Fruit fly (Drosophila melanogaster) whole organism, embryonic: ENCODE data around the gene Npc2g.

Source experiments
- BEAF-32 ChIP-seq: fragments of 200-800 bp; sonication (Bioruptor generic); optimal IDR thresholded peaks from 3 replicates; lab custom pipeline; 2017; ENCODE audit warnings: missing biosample characterization, missing genetic modification characterization, mild to moderate bottlenecking, moderate library complexity, missing genetic modification reagents
- BtbVII ChIP-seq: fragments of 200-800 bp; sonication (Bioruptor generic); optimal IDR thresholded peaks from 3 replicates; lab custom pipeline; 2017; ENCODE audit warnings: missing biosample characterization, mild to moderate bottlenecking, missing genetic modification characterization
- CG10979 ChIP-seq: fragments of 200-800 bp; sonication (Bioruptor generic); optimal IDR thresholded peaks from 2 replicates; lab custom pipeline; 2018; ENCODE audit warnings: missing biosample characterization, mild to moderate bottlenecking, missing genetic modification characterization, moderate library complexity
- CG11695 ChIP-seq: fragments of 200-800 bp; sonication (Bioruptor generic); IDR thresholded peaks from 3 replicates; pipeline ENCODE4 v1.3.6; 2022; ENCODE audit warnings: missing biosample characterization, missing genetic modification characterization
- CG13296 ChIP-seq: fragments of 200-800 bp; sonication (Bioruptor generic); optimal IDR thresholded peaks from 3 replicates; lab custom pipeline; 2018; ENCODE audit warnings: missing biosample characterization, mild to moderate bottlenecking, missing genetic modification characterization
- CG15479 ChIP-seq: fragments of 200-800 bp; sonication (Bioruptor generic); optimal IDR thresholded peaks from 3 replicates; lab custom pipeline; 2019; ENCODE audit warnings: missing biosample characterization, mild to moderate bottlenecking, missing genetic modification characterization, moderate library complexity
- CG16813 ChIP-seq: fragments of 200-800 bp; sonication (Bioruptor generic); IDR thresholded peaks from 3 replicates; pipeline ENCODE4 v1.3.6; 2022; ENCODE audit warnings: missing biosample characterization, missing genetic modification characterization; ENCODE audit not compliant: partially characterized antibody
- CG16815 ChIP-seq: fragments of 200-800 bp; sonication (Bioruptor generic); optimal IDR thresholded peaks from 3 replicates; lab custom pipeline; 2017; ENCODE audit warnings: missing biosample characterization, mild to moderate bottlenecking, missing genetic modification characterization
- CG17361 ChIP-seq: fragments of 200-800 bp; sonication (Bioruptor generic); IDR thresholded peaks from 3 replicates; pipeline ENCODE4 v1.3.6; 2022; ENCODE audit warnings: missing biosample characterization, missing genetic modification characterization
- CG2129 ChIP-seq: fragments of 200-800 bp; sonication (Bioruptor generic); IDR thresholded peaks from 2 replicates; pipeline ENCODE4 v1.3.6; 2022; ENCODE audit warnings: missing biosample characterization, missing genetic modification characterization; ENCODE audit not compliant: partially characterized antibody
- CG31388 ChIP-seq: fragments of 200-800 bp; sonication (Bioruptor generic); optimal IDR thresholded peaks from 2 replicates; lab custom pipeline; 2016; ENCODE audit warnings: missing biosample characterization, missing genetic modification characterization
- CG34376 ChIP-seq: fragments of 200-800 bp; sonication (Bioruptor generic); optimal IDR thresholded peaks from 2 replicates; lab custom pipeline; 2018; ENCODE audit warnings: missing biosample characterization, mild to moderate bottlenecking, missing genetic modification characterization
- CG3726 ChIP-seq: fragments of 200-800 bp; sonication (Bioruptor generic); IDR thresholded peaks from 3 replicates; pipeline ENCODE4, ENCODE4 v1.3.6; 2022; ENCODE audit warnings: missing biosample characterization, missing genetic modification characterization
- CG3838 ChIP-seq: fragments of 200-800 bp; sonication (Bioruptor generic); optimal IDR thresholded peaks from 3 replicates; lab custom pipeline; 2016; ENCODE audit warnings: missing biosample characterization, missing genetic modification characterization
- CG6654 ChIP-seq: fragments of 200-800 bp; sonication (Bioruptor generic); optimal IDR thresholded peaks from 2 replicates; lab custom pipeline; 2017; ENCODE audit warnings: missing biosample characterization, mild to moderate bottlenecking, missing genetic modification characterization
- CG6765 ChIP-seq: fragments of 200-800 bp; sonication (Bioruptor generic); optimal IDR thresholded peaks from 3 replicates; lab custom pipeline; 2017; ENCODE audit warnings: missing biosample characterization, mild to moderate bottlenecking, missing genetic modification characterization
- CG6854 ChIP-seq: fragments of 200-800 bp; sonication (Bioruptor generic); optimal IDR thresholded peaks from 3 replicates; lab custom pipeline; 2017; ENCODE audit warnings: missing biosample characterization, mild to moderate bottlenecking, missing genetic modification characterization
- CG7372 ChIP-seq: fragments of 200-800 bp; sonication (Bioruptor generic); IDR thresholded peaks from 2 replicates; pipeline ENCODE4 v1.3.6; 2022; ENCODE audit warnings: missing biosample characterization, missing genetic modification characterization
- CG7839 ChIP-seq: fragments of 200-800 bp; sonication (Bioruptor generic); optimal IDR thresholded peaks from 3 replicates; lab custom pipeline; 2018; ENCODE audit warnings: missing biosample characterization, mild to moderate bottlenecking, missing genetic modification characterization, moderate library complexity
- CG8281 ChIP-seq: fragments of 200-800 bp; sonication (Bioruptor generic); optimal IDR thresholded peaks from 2 replicates; lab custom pipeline; 2018; ENCODE audit warnings: missing biosample characterization, mild to moderate bottlenecking, missing genetic modification characterization, moderate library complexity
- CG8924 ChIP-seq: fragments of 200-800 bp; optimal IDR thresholded peaks from 3 replicates; lab custom pipeline; 2019; ENCODE audit warnings: missing biosample characterization, mild to moderate bottlenecking, missing genetic modification characterization, moderate library complexity
- CG9215 ChIP-seq: fragments of 200-800 bp; sonication (Bioruptor generic); IDR thresholded peaks from 2 replicates; pipeline ENCODE4 v1.3.6; 2022; ENCODE audit warnings: missing biosample characterization, missing genetic modification characterization
- CG9797 ChIP-seq: fragments of 200-800 bp; sonication (Bioruptor generic); optimal IDR thresholded peaks from 3 replicates; lab custom pipeline; 2018; ENCODE audit warnings: missing biosample characterization, mild to moderate bottlenecking, missing genetic modification characterization
- Drgx ChIP-seq: fragments of 200-800 bp; sonication (Bioruptor generic); IDR thresholded peaks from 2 replicates; pipeline ENCODE4 v1.3.6; 2022; ENCODE audit warnings: missing biosample characterization, missing genetic modification characterization
- Ets65A ChIP-seq: fragments of 200-800 bp; sonication (Bioruptor generic); peaks from one replicate; lab custom pipeline; 2016; ENCODE audit warnings: missing biosample characterization, missing genetic modification characterization
- Gug ChIP-seq: fragments of 200-800 bp; sonication (Bioruptor generic); IDR thresholded peaks from 4 replicates; pipeline ENCODE4 v1.3.6; 2022; ENCODE audit warnings: missing biosample characterization, missing genetic modification characterization
- NK7.1 ChIP-seq: fragments of 200-800 bp; sonication (Bioruptor generic); optimal IDR thresholded peaks from 3 replicates; lab custom pipeline; 2016; ENCODE audit warnings: missing biosample characterization, missing genetic modification characterization
- Pdp1 ChIP-seq, 2 experiments: fragments of 200-800 bp; sonication (Bioruptor generic); optimal IDR thresholded peaks; 3 replicates each; lab custom pipeline; 2016; ENCODE audit warnings: missing biosample characterization in 2 of 2, missing genetic modification characterization in 2 of 2, mild to moderate bottlenecking in 1 of 2, moderate library complexity in 1 of 2
- Scr ChIP-seq: fragments of 200-800 bp; sonication (Bioruptor generic); IDR thresholded peaks from 2 replicates; pipeline ENCODE4 v1.3.6; 2022; ENCODE audit warnings: missing biosample characterization, missing genetic modification characterization; ENCODE audit not compliant: partially characterized antibody
- Tbp ChIP-seq: fragments of >200 bp; optimal IDR thresholded peaks from 2 replicates; lab custom pipeline; 2018; ENCODE audit warnings: missing biosample characterization, missing genetic modification characterization
- abd-A ChIP-seq: fragments of 200-800 bp; sonication (Bioruptor generic); optimal IDR thresholded peaks from 3 replicates; lab custom pipeline; 2019; ENCODE audit warnings: missing biosample characterization, mild to moderate bottlenecking, missing genetic modification characterization, moderate library complexity
- ase ChIP-seq: fragments of 200-800 bp; sonication (Bioruptor generic); IDR thresholded peaks from 3 replicates; pipeline ENCODE4 v1.3.6; 2022; ENCODE audit warnings: missing biosample characterization, missing genetic modification characterization
- bbx ChIP-seq: fragments of 200-800 bp; sonication (Bioruptor generic); IDR thresholded peaks from 2 replicates; pipeline ENCODE4 v1.3.6; 2022; ENCODE audit warnings: missing biosample characterization, missing genetic modification characterization; ENCODE audit not compliant: partially characterized antibody
- crol ChIP-seq: fragments of 200-800 bp; sonication (Bioruptor generic); IDR thresholded peaks from 2 replicates; pipeline ENCODE4 v1.3.6; 2022; ENCODE audit warnings: missing biosample characterization, missing genetic modification characterization
- dm ChIP-seq: fragments of 200-800 bp; sonication (Bioruptor generic); optimal IDR thresholded peaks from 3 replicates; lab custom pipeline; 2016; ENCODE audit warnings: missing biosample characterization, missing genetic modification characterization
- gcm ChIP-seq: fragments of 200-800 bp; sonication (Bioruptor generic); optimal IDR thresholded peaks from 2 replicates; lab custom pipeline; 2019; ENCODE audit warnings: missing biosample characterization, mild to moderate bottlenecking, missing genetic modification characterization, moderate library complexity
- sens ChIP-seq: fragments of 200-800 bp; sonication (Bioruptor generic); peaks from one replicate; lab custom pipeline; 2016; ENCODE audit warnings: missing biosample characterization, missing genetic modification characterization
- ssp ChIP-seq: fragments of 200-800 bp; sonication (Bioruptor generic); IDR thresholded peaks from 2 replicates; pipeline ENCODE4 v1.3.6; 2022; ENCODE audit warnings: missing biosample characterization, missing genetic modification characterization
- stwl ChIP-seq: fragments of 200-800 bp; sonication (Bioruptor generic); optimal IDR thresholded peaks from 3 replicates; lab custom pipeline; 2018; ENCODE audit warnings: missing biosample characterization, mild to moderate bottlenecking, missing genetic modification characterization, moderate library complexity
- sug ChIP-seq: fragments of 200-800 bp; optimal IDR thresholded peaks from 2 replicates; lab custom pipeline; 2019; ENCODE audit warnings: missing biosample characterization, mild to moderate bottlenecking, missing genetic modification characterization, moderate library complexity
- tap ChIP-seq: fragments of 200-800 bp; optimal IDR thresholded peaks from 3 replicates; lab custom pipeline; 2019; ENCODE audit warnings: missing biosample characterization, mild to moderate bottlenecking, missing genetic modification characterization, moderate library complexity
- trem ChIP-seq: fragments of 200-800 bp; optimal IDR thresholded peaks from 3 replicates; lab custom pipeline; 2019; ENCODE audit warnings: missing biosample characterization, mild to moderate bottlenecking, missing genetic modification characterization, moderate library complexity
- ttk ChIP-seq: fragments of 200-800 bp; sonication (Bioruptor generic); IDR thresholded peaks from 2 replicates; pipeline ENCODE4 v2.1.2; 2022; ENCODE audit warnings: missing biosample characterization, missing genetic modification characterization
- yki ChIP-seq: fragments of >200 bp; optimal IDR thresholded peaks from 3 replicates; lab custom pipeline; 2018

Npc2g gene

DNA sequence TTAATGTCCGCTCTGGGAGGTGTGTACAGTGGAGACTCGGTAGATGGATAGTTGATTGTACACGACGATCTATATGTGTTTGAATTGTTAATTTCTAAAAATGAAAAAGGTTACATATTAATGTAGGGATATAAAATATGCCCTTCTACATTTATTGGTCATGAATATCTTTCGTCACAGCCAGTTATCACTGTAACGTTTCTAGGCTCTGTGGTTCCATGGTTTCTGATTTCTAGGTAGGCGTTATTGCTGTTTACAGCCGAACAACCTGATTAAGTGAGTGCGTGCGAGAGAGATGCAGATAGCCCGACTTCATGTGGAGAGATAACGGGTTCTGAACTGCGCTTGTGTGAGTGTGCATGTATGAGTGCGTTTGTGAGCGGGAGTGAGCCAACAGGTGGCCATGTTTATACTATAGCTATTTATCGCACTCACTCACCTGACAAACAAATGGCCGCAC is 36.6 kb upstream of the Npc2g start (continued):
- TF ChIP-seq ttk (peak; percentile 91), ase (GFP tag; lab: Robert Waterston, UW) (peak; percentile 89), CG11695 (GFP tag; lab: Robert Waterston, UW) (peak; percentile 94), BEAF-32 (GFP tag; lab: Kevin White, UChicago) (no peak), CG16815 (GFP tag; lab: Kevin White, UChicago) (peak; percentile 95), yki (no peak), CG16813 (GFP tag; lab: Robert Waterston, UW) (no peak), Tbp (no peak), CG7372 (GFP tag; lab: Robert Waterston, UW) (peak; percentile 93), CG6854 (GFP tag; lab: Kevin White, UChicago) (peak; percentile 70), NK7.1 (peak; percentile 86), stwl (tag; lab: Kevin White, UChicago) (no peak), CG9215 (GFP tag; lab: Robert Waterston, UW) (peak; percentile 91), CG6765 (GFP tag; lab: Kevin White, UChicago) (peak; percentile 66), CG31388 (peak; percentile 89), CG7839 (peak; percentile 96), CG34376 (GFP tag; lab: Kevin White, UChicago) (peak; percentile 87), CG9797 (GFP tag; lab: Kevin White, UChicago) (peak; percentile 17), BtbVII (GFP tag; lab: Kevin White, UChicago) (peak; percentile 86), crol (GFP tag; lab: Robert Waterston, UW) (peak; percentile 53), sens (GFP tag; lab: Kevin White, UChicago) (peak; percentile 99), abd-A (tag; lab: Kevin White, UChicago) (peak; percentile 85), Scr (GFP tag; lab: Robert Waterston, UW) (peak; percentile 31; the same call in 1 of the 2 replicates), CG8924 (tag; lab: Kevin White, UChicago) (peak; percentile 95), trem (peak; percentile 90), CG3726 (peak; percentile 89), CG6654 (peak; percentile 73), CG17361 (GFP tag; lab: Robert Waterston, UW) (peak; percentile 96), tap (tag; lab: Kevin White, UChicago) (peak; percentile 93), CG3838 (GFP tag; lab: Kevin White, UChicago) (peak; percentile 66), Gug (GFP tag; lab: Robert Waterston, UW) (peak; percentile 95), CG10979 (tag; lab: Kevin White, UChicago) (peak; percentile 94), dm (GFP tag; lab: Kevin White, UChicago) (peak; percentile 88), gcm (GFP tag; lab: Kevin White, UChicago) (peak; percentile 89)

DNA sequence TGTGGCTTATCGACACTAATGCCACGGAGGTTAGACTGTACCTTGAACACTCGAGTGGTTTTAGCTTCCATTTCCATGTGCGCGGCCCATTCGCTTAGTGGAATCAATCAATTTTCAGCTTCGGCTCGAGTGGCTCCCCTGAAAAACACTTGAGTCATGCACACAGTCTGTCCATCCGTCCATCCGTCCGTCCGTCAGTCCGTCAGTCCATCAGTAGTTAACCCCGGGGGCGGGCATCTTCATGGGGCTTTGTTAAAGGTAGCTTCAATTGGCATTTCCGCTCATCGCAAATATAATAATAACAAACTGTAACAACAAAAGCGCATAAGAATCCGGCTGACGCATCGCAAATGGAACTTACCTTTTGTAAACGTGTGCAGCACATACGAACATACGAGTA is 36.1 kb upstream of the Npc2g start:
- TF ChIP-seq Drgx (GFP tag; lab: Robert Waterston, UW) (no peak), CG8281 (tag; lab: Kevin White, UChicago) (peak; percentile 99), Pdp1 (GFP tag; optimal IDR thresholded peaks at IDR 0.05; lab: Kevin White, UChicago) (no peak), CG13296 (GFP tag; lab: Kevin White, UChicago) (no peak), ssp (GFP tag; lab: Robert Waterston, UW) (no peak)

dm6 chr3R:30780451-30780850 is 35.4 kb upstream of the Npc2g start:
- no peak for TF ChIP-seq CG2129 (GFP tag; lab: Robert Waterston, UW)
- peak; percentile 36 for TF ChIP-seq CG34376 (GFP tag; lab: Kevin White, UChicago)
- peak; percentile 14 for TF ChIP-seq Ets65A
- TF ChIP-seq sens (GFP tag; lab: Kevin White, UChicago), result peak; percentile 36
- TF ChIP-seq bbx (GFP tag; lab: Robert Waterston, UW), result no peak
- peak; percentile 69 for TF ChIP-seq sug (tag; lab: Kevin White, UChicago)
- TF ChIP-seq CG15479, result peak; percentile 72
